Worm (Caenorhabditis elegans) whole organism, L3 larva: Measurements from ENCODE around the gene nuaf-3.

Source experiments
- ceh-16 ChIP-seq: sonication (generic microtip); optimal IDR thresholded peaks from 2 replicates; lab custom pipeline; 2017; ENCODE audit warnings: missing biosample characterization, missing genetic modification characterization
- fkh-10 ChIP-seq: sonication (generic microtip); optimal IDR thresholded peaks from 2 replicates; lab custom pipeline; 2017; ENCODE audit warnings: missing biosample characterization, missing genetic modification reagents, missing genetic modification characterization
- nhr-12 ChIP-seq: fragments of 150-350 bp; optimal IDR thresholded peaks from 2 replicates; lab custom pipeline; 2014; ENCODE audit warnings: missing biosample characterization, missing genetic modification characterization
- nhr-23 ChIP-seq: fragments of 150-350 bp; optimal IDR thresholded peaks from 2 replicates; lab custom pipeline; 2014; ENCODE audit warnings: missing biosample characterization, missing genetic modification reagents, missing genetic modification characterization
- nhr-237 ChIP-seq: fragments of 150-350 bp; optimal IDR thresholded peaks from 2 replicates; lab custom pipeline; 2014; ENCODE audit warnings: missing biosample characterization, missing genetic modification characterization
- unc-62 ChIP-seq: fragments of 150-350 bp; sonication (generic microtip); optimal IDR thresholded peaks from 4 replicates; lab custom pipeline; 2014; ENCODE audit warnings: missing biosample characterization, missing genetic modification reagents, missing genetic modification characterization

DNA sequence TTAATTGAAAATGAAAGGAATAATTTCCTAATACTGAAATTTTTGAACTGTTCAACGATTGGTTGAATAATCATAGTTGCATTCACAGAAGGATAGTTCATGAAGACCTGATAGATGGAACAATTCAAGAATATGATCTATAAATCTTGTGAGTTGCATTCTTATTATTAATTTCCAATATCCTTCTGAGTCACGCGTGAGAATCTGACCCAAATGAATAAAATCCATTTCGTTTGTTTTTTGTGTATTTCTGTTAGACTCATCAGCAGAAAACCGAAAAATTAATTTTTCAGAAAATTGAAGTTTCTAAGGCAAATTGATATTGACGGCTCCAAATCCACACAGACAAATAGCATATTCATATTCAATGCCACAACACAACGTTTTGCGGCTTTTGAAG lies 5.3 kb downstream of the nuaf-3 start, which contains the start of gene fbxb-79:
- TF ChIP-seq nhr-12 (tag; lab: Kevin White, UChicago) (no peak), ceh-16 (tag; lab: Kevin White, UChicago) (no peak), nhr-237 (tag; lab: Kevin White, UChicago) (no peak), nhr-23 (tag; lab: Kevin White, UChicago) (no peak), unc-62 (no peak), fkh-10 (GFP tag; lab: Kevin White, UChicago) (no peak)
